Fruit fly (Drosophila melanogaster) whole organism, prepupa: ENCODE results near the gene CG1142.

Experiments
- Blimp-1 ChIP-seq: fragments of 200-800 bp; sonication (Bioruptor generic); optimal IDR thresholded peaks from 3 replicates; lab custom pipeline; 2017; ENCODE audit warnings: missing biosample characterization, missing genetic modification characterization, mild to moderate bottlenecking, moderate library complexity, missing genetic modification reagents
- CG10669 ChIP-seq: fragments of 200-800 bp; sonication (Bioruptor generic); optimal IDR thresholded peaks from 3 replicates; lab custom pipeline; 2018; ENCODE audit warnings: missing biosample characterization, mild to moderate bottlenecking, missing genetic modification characterization, moderate library complexity
- CG11294 ChIP-seq: fragments of 200-800 bp; sonication (Bioruptor generic); IDR thresholded peaks from 2 replicates; pipeline ENCODE4 v1.3.6; 2022; ENCODE audit warnings: missing biosample characterization, missing genetic modification characterization
- CG11902 ChIP-seq: fragments of 200-800 bp; sonication (Bioruptor generic); optimal IDR thresholded peaks from 3 replicates; lab custom pipeline; 2016; ENCODE audit warnings: missing biosample characterization, missing genetic modification characterization
- CG1621 ChIP-seq: fragments of 200-800 bp; sonication (Bioruptor generic); optimal IDR thresholded peaks from 3 replicates; lab custom pipeline; 2018; ENCODE audit warnings: missing biosample characterization, mild to moderate bottlenecking, missing genetic modification characterization
- CG16779 ChIP-seq: fragments of 200-800 bp; sonication (Bioruptor generic); optimal IDR thresholded peaks from 3 replicates; lab custom pipeline; 2017; ENCODE audit warnings: missing biosample characterization, mild to moderate bottlenecking, missing genetic modification characterization
- CG31627 ChIP-seq: fragments of 200-800 bp; sonication (Bioruptor generic); optimal IDR thresholded peaks from 3 replicates; lab custom pipeline; 2016; ENCODE audit warnings: missing biosample characterization, missing genetic modification characterization
- CG32006 ChIP-seq: fragments of 200-800 bp; sonication (Bioruptor generic); optimal IDR thresholded peaks from 3 replicates; lab custom pipeline; 2017; ENCODE audit warnings: missing biosample characterization, mild to moderate bottlenecking, missing genetic modification characterization
- CG34406 ChIP-seq: fragments of 200-800 bp; sonication (Bioruptor generic); optimal IDR thresholded peaks from 3 replicates; lab custom pipeline; 2016; ENCODE audit warnings: missing biosample characterization, missing genetic modification characterization
- CG4318 ChIP-seq: fragments of 200-800 bp; sonication (Bioruptor generic); optimal IDR thresholded peaks from 3 replicates; lab custom pipeline; 2017; ENCODE audit warnings: missing biosample characterization, mild to moderate bottlenecking, missing genetic modification characterization
- CG6276 ChIP-seq: fragments of 200-800 bp; sonication (Bioruptor generic); optimal IDR thresholded peaks from 2 replicates; lab custom pipeline; 2017; ENCODE audit warnings: missing biosample characterization, mild to moderate bottlenecking, missing genetic modification characterization
- CG6808 ChIP-seq: fragments of 200-800 bp; sonication (Bioruptor generic); optimal IDR thresholded peaks from 3 replicates; lab custom pipeline; 2017; ENCODE audit warnings: missing biosample characterization, missing genetic modification characterization, mild to moderate bottlenecking, moderate library complexity, missing genetic modification reagents
- CG7368 ChIP-seq: fragments of 200-800 bp; sonication (Bioruptor generic); optimal IDR thresholded peaks from 3 replicates; lab custom pipeline; 2016; ENCODE audit warnings: missing biosample characterization, missing genetic modification characterization
- CG8319 ChIP-seq: fragments of 200-800 bp; sonication (Bioruptor generic); optimal IDR thresholded peaks from 3 replicates; lab custom pipeline; 2016; ENCODE audit warnings: missing biosample characterization, missing genetic modification characterization
- Eip78C ChIP-seq: fragments of 200-800 bp; sonication (Bioruptor generic); peaks from one replicate; lab custom pipeline; 2016; ENCODE audit warnings: missing biosample characterization, missing genetic modification characterization
- Ets21C ChIP-seq: fragments of 200-800 bp; sonication (Bioruptor generic); optimal IDR thresholded peaks from 3 replicates; lab custom pipeline; 2016; ENCODE audit warnings: missing biosample characterization, missing genetic modification characterization
- Ets96B ChIP-seq: fragments of 200-800 bp; optimal IDR thresholded peaks from 2 replicates; lab custom pipeline; 2019; ENCODE audit warnings: missing biosample characterization, mild to moderate bottlenecking, missing genetic modification characterization, moderate library complexity
- Gug ChIP-seq: fragments of 200-800 bp; sonication (Bioruptor generic); IDR thresholded peaks from 2 replicates; pipeline ENCODE4 v1.3.6; 2022; ENCODE audit warnings: missing biosample characterization, missing genetic modification characterization
- Hr39 ChIP-seq: fragments of 200-800 bp; sonication (Bioruptor generic); optimal IDR thresholded peaks from 2 replicates; lab custom pipeline; 2016; ENCODE audit warnings: missing biosample characterization, missing genetic modification characterization
- Hr4 ChIP-seq: fragments of 200-800 bp; sonication (Bioruptor generic); optimal IDR thresholded peaks from 3 replicates; lab custom pipeline; 2016; ENCODE audit warnings: missing biosample characterization, missing genetic modification characterization
- Met ChIP-seq: fragments of 200-800 bp; sonication (Bioruptor generic); optimal IDR thresholded peaks from 3 replicates; lab custom pipeline; 2016; ENCODE audit warnings: missing biosample characterization, missing genetic modification characterization
- OdsH ChIP-seq: fragments of 200-800 bp; sonication (Bioruptor generic); optimal IDR thresholded peaks from 3 replicates; lab custom pipeline; 2016; ENCODE audit warnings: missing biosample characterization, missing genetic modification characterization
- Smox ChIP-seq: fragments of 200-800 bp; sonication (Bioruptor generic); optimal IDR thresholded peaks from 3 replicates; lab custom pipeline; 2016; ENCODE audit warnings: missing biosample characterization, missing genetic modification characterization
- Sox102F ChIP-seq: fragments of 200-800 bp; sonication (Bioruptor generic); optimal IDR thresholded peaks from 2 replicates; lab custom pipeline; 2016; ENCODE audit warnings: missing biosample characterization, mild to moderate bottlenecking, missing genetic modification characterization
- Sox14 ChIP-seq: fragments of 200-800 bp; sonication (Bioruptor generic); optimal IDR thresholded peaks from 3 replicates; lab custom pipeline; 2016; ENCODE audit warnings: missing biosample characterization, missing genetic modification characterization
- Sox15 ChIP-seq: fragments of 200-800 bp; sonication (Bioruptor generic); optimal IDR thresholded peaks from 3 replicates; lab custom pipeline; 2016; ENCODE audit warnings: missing biosample characterization, missing genetic modification characterization
- achi ChIP-seq: fragments of 200-800 bp; sonication (Bioruptor generic); optimal IDR thresholded peaks from 3 replicates; lab custom pipeline; 2016; ENCODE audit warnings: missing biosample characterization, missing genetic modification characterization
- acj6 ChIP-seq: fragments of 200-800 bp; sonication (Bioruptor generic); optimal IDR thresholded peaks from 3 replicates; lab custom pipeline; 2016; ENCODE audit warnings: missing biosample characterization, missing genetic modification characterization
- cyc ChIP-seq: fragments of 200-800 bp; sonication (Bioruptor generic); optimal IDR thresholded peaks from 3 replicates; lab custom pipeline; 2016; ENCODE audit warnings: missing biosample characterization, missing genetic modification characterization
- dac ChIP-seq: fragments of 200-800 bp; sonication (Bioruptor generic); optimal IDR thresholded peaks from 2 replicates; lab custom pipeline; 2017; ENCODE audit warnings: missing biosample characterization, mild to moderate bottlenecking, missing genetic modification characterization
- dsx ChIP-seq: fragments of 200-800 bp; optimal IDR thresholded peaks from 3 replicates; lab custom pipeline; 2019; ENCODE audit warnings: missing biosample characterization, mild to moderate bottlenecking, missing genetic modification characterization, moderate library complexity; ENCODE audit not compliant: poor library complexity, severe bottlenecking
- esn ChIP-seq: fragments of 200-800 bp; sonication (Bioruptor generic); optimal IDR thresholded peaks from 2 replicates; lab custom pipeline; 2016; ENCODE audit warnings: missing biosample characterization, mild to moderate bottlenecking, missing genetic modification characterization, moderate library complexity
- fd85E ChIP-seq: fragments of 200-800 bp; sonication (Bioruptor generic); optimal IDR thresholded peaks from 3 replicates; lab custom pipeline; 2016; ENCODE audit warnings: missing biosample characterization, missing genetic modification characterization
- fkh ChIP-seq: fragments of 200-800 bp; sonication (Bioruptor generic); optimal IDR thresholded peaks from 3 replicates; lab custom pipeline; 2017; ENCODE audit warnings: missing biosample characterization, mild to moderate bottlenecking, missing genetic modification characterization, moderate library complexity
- net ChIP-seq: fragments of 200-800 bp; sonication (Bioruptor generic); optimal IDR thresholded peaks from 3 replicates; lab custom pipeline; 2016; ENCODE audit warnings: missing biosample characterization, missing genetic modification characterization

CG1142 gene

DNA sequence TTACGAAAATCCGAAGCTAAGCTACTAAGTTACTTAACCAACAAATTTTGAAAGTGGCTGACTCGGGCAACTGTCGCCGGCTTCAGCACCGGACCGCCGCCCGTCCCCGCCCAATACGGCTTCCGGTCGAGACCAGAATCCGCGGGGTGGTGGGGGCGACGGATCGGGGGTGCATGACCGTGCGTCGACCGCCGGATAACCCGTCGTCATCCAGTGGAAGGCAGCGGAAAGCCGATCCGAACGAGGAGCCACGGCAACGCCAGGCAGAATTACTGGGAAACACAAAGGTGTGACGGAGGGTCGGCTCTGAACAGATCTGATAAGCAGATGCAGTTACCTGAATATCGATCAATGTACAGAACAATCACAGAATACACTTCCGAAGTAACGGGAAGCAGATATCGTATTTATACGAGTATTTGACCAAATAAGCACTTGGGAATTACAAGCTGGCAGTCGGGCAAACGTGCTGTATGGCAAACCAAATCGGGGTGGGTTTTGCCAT is 1.1 kb upstream of the CG1142 start (continued):
- TF ChIP-seq dsx (GFP tag; lab: Kevin White, UChicago) (peak; percentile 78), CG11902 (GFP tag; lab: Kevin White, UChicago) (no peak), net (GFP tag; lab: Kevin White, UChicago) (peak; percentile 40), OdsH (GFP tag; lab: Kevin White, UChicago) (peak; percentile 20), Smox (peak; percentile 50), cyc (peak; percentile 4), Gug (peak; percentile 44; the same call in 1 of the 2 replicates), CG6276 (GFP tag; lab: Kevin White, UChicago) (no peak), CG34406 (GFP tag; lab: Kevin White, UChicago) (peak; percentile 43), esn (GFP tag; lab: Kevin White, UChicago) (peak; percentile 59), fd85E (GFP tag; lab: Kevin White, UChicago) (peak; percentile 70), Met (peak; percentile 63), Eip78C (peak; percentile 56), CG4318 (GFP tag; lab: Kevin White, UChicago) (no peak), CG7368 (GFP tag; lab: Kevin White, UChicago) (peak; percentile 49), Sox102F (GFP tag; lab: Kevin White, UChicago) (peak; percentile 46), Ets96B (tag; lab: Kevin White, UChicago) (peak; percentile 20), dac (GFP tag; lab: Kevin White, UChicago) (no peak), Blimp-1 (peak; percentile 39), Hr4 (GFP tag; lab: Kevin White, UChicago) (peak; percentile 14), fkh (GFP tag; lab: Kevin White, UChicago) (no peak), Sox14 (peak; percentile 51), achi (peak; percentile 48), CG10669 (peak; percentile 45), CG8319 (GFP tag; lab: Kevin White, UChicago) (no peak), Sox15 (no peak), Hr39 (GFP tag; lab: Kevin White, UChicago) (peak; percentile 16), CG32006 (GFP tag; lab: Kevin White, UChicago) (peak; percentile 13), CG6808 (GFP tag; lab: Kevin White, UChicago) (peak; percentile 78)

DNA sequence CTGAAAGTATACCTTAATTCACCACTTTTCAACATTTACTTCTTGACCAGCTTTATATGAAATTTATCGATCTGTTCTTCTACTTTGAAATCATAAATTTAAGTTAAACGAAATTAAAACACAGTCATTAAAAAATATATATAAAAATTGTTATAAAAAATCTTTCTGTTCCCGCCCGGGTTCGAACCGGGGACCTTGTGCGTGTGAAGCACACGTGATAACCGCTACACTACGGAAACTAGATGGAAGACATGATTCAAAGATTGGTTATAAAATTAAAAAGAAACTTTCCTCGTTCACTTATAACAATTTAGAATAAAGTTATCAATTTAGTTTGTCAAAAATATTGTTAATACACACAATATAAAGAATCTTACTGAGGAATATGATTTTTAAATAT is 1.7 kb downstream of the CG1142 start:
- TF ChIP-seq Eip78C (peak; percentile 44), Gug (no peak), Hr39 (GFP tag; lab: Kevin White, UChicago) (no peak)

DNA sequence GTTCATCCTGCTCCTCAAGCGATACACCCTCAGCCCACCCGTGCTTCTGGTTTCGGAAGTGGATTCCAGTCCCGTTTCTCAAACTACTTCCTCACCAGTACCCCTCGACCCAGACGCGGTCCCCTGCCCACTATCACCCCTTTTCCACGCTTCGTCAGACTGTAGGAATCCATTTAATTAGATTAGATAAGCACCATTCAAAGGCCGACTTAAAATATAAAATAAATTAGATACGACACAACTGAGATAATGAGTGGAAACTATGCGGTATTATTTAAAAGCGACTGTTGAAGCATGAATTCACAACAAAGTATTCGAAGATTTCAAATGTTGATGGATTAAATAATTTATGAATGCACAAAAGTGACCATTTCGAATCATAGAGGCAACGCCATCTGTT is 32.2 kb downstream of the CG1142 start:
- no peak for TF ChIP-seq CG31627 (GFP tag; lab: Kevin White, UChicago)
- no peak for TF ChIP-seq CG11902 (GFP tag; lab: Kevin White, UChicago)
- TF ChIP-seq Ets96B (tag; lab: Kevin White, UChicago): no peak
- TF ChIP-seq CG16779 (tag; lab: Kevin White, UChicago): no peak
- no peak for TF ChIP-seq Ets21C (GFP tag; lab: Kevin White, UChicago)
- TF ChIP-seq CG1621 (tag; lab: Kevin White, UChicago): no peak
- no peak for TF ChIP-seq CG11294 (GFP tag; lab: Robert Waterston, UW)
- TF ChIP-seq acj6 (GFP tag; lab: Kevin White, UChicago): no peak
- no peak for TF ChIP-seq net (GFP tag; lab: Kevin White, UChicago)

DNA sequence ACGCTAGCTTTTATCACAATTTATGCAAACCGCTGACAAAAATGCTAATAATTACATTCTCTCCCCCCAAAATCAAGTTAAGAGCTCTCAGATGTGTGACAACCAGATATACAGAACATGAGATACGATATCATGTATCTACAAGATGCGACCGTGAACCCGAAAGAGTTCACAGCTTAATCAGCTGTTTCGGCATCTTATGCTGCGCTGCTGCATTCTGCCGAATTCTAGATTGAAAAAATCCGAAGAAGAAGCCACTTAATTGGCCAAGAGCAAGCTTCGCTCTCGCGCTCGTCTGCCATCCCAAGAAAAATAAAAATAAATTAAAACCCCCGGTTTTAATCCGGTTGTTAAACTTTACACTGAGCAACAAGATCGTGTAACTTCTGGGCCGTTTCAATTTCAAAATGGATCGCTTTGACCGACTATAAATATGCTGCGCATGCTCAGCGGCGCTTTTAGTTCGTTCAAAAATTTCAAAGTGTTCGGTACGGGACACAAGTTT is 34.2 kb downstream of the CG1142 start, which contains the start of gene CG14598:
TSS of gene CG14598 (plus strand) at position 455 of the 505 bp plus-strand sequence.
- peak; percentile 43 for TF ChIP-seq Eip78C
- TF ChIP-seq CG31627 (GFP tag; lab: Kevin White, UChicago): no peak
